Worm (Caenorhabditis elegans) whole organism, L3 larva: Measurements from ENCODE around the gene sto-5.

Experiments
- R02D3.7 ChIP-seq: fragments of 150-350 bp; optimal IDR thresholded peaks from 2 replicates; lab custom pipeline; 2014; ENCODE audit warnings: missing biosample characterization, missing genetic modification characterization
- ZK546.5 ChIP-seq: sonication (generic microtip); optimal IDR thresholded peaks from 2 replicates; lab custom pipeline; 2017; ENCODE audit warnings: missing biosample characterization, missing genetic modification characterization
- aly-2 ChIP-seq: fragments of 150-350 bp; optimal IDR thresholded peaks from 2 replicates; lab custom pipeline; 2014; ENCODE audit warnings: missing biosample characterization, missing genetic modification characterization
- ama-1 ChIP-seq: fragments of 150-350 bp; optimal IDR thresholded peaks from 2 replicates; lab custom pipeline; 2018
- ceh-16 ChIP-seq: sonication (generic microtip); optimal IDR thresholded peaks from 2 replicates; lab custom pipeline; 2017; ENCODE audit warnings: missing biosample characterization, missing genetic modification characterization
- ceh-28 ChIP-seq: fragments of 150-350 bp; optimal IDR thresholded peaks from 2 replicates; lab custom pipeline; 2014; ENCODE audit warnings: missing biosample characterization, missing genetic modification reagents, missing genetic modification characterization
- ceh-82 ChIP-seq: fragments of 150-350 bp; optimal IDR thresholded peaks from 2 replicates; lab custom pipeline; 2014; ENCODE audit warnings: missing biosample characterization, missing genetic modification characterization
- ceh-9 ChIP-seq: sonication (generic microtip); optimal IDR thresholded peaks from 2 replicates; lab custom pipeline; 2018; ENCODE audit warnings: missing biosample characterization, missing genetic modification characterization
- daf-12 ChIP-seq: fragments of 150-350 bp; optimal IDR thresholded peaks from 2 replicates; lab custom pipeline; 2014; ENCODE audit warnings: missing biosample characterization, missing genetic modification reagents, missing genetic modification characterization
- egl-27 ChIP-seq: sonication (generic microtip); optimal IDR thresholded peaks from 4 replicates; lab custom pipeline; 2017; ENCODE audit warnings: missing biosample characterization, missing genetic modification reagents, missing genetic modification characterization
- egl-5 ChIP-seq: fragments of 150-350 bp; optimal IDR thresholded peaks from 2 replicates; lab custom pipeline; 2017; ENCODE audit warnings: missing biosample characterization, missing genetic modification reagents, missing genetic modification characterization, inconsistent platforms
- elt-1 ChIP-seq: fragments of 150-350 bp; optimal IDR thresholded peaks from 2 replicates; lab custom pipeline; 2014; ENCODE audit warnings: missing biosample characterization, missing genetic modification characterization
- elt-2 ChIP-seq: sonication (generic microtip); optimal IDR thresholded peaks from 2 replicates; lab custom pipeline; 2016; ENCODE audit warnings: missing genetic modification reagents, mild to moderate bottlenecking, missing genetic modification characterization, missing compliant biosample characterization
- elt-3 ChIP-seq, 3 experiments: fragments of 150-350 bp in 1 of 3; sonication (generic microtip) in 2 of 3; optimal IDR thresholded peaks; 2 replicates in 2 of 3; 4 replicates in 1 of 3; lab custom pipeline; 2014 to 2017; ENCODE audit warnings: missing biosample characterization in 3 of 3, missing genetic modification characterization in 3 of 3
- eor-1 ChIP-seq, 2 experiments: fragments of 150-350 bp; optimal IDR thresholded peaks; 2 replicates each; lab custom pipeline; 2014 to 2018; ENCODE audit warnings: missing biosample characterization in 2 of 2, missing genetic modification characterization in 2 of 2
- fkh-10 ChIP-seq: sonication (generic microtip); optimal IDR thresholded peaks from 2 replicates; lab custom pipeline; 2017; ENCODE audit warnings: missing biosample characterization, missing genetic modification reagents, missing genetic modification characterization
- fkh-2 ChIP-seq: fragments of 150-350 bp; optimal IDR thresholded peaks from 2 replicates; lab custom pipeline; 2014; ENCODE audit warnings: missing biosample characterization, missing genetic modification reagents, missing genetic modification characterization
- fos-1 ChIP-seq: fragments of 150-350 bp; optimal IDR thresholded peaks from 2 replicates; lab custom pipeline; 2014; ENCODE audit warnings: missing biosample characterization, missing genetic modification characterization
- hmg-11 ChIP-seq: sonication (generic microtip); optimal IDR thresholded peaks from 2 replicates; lab custom pipeline; 2016; ENCODE audit warnings: missing genetic modification characterization, missing compliant biosample characterization
- jun-1 ChIP-seq: fragments of 150-350 bp; optimal IDR thresholded peaks from 2 replicates; lab custom pipeline; 2014; ENCODE audit warnings: missing biosample characterization, missing genetic modification reagents, missing genetic modification characterization
- lin-15B ChIP-seq: fragments of 150-350 bp; optimal IDR thresholded peaks from 2 replicates; lab custom pipeline; 2014; ENCODE audit warnings: missing biosample characterization, missing genetic modification characterization
- lin-39 ChIP-seq: fragments of 150-350 bp; optimal IDR thresholded peaks from 2 replicates; lab custom pipeline; 2018; ENCODE audit warnings: missing biosample characterization, missing genetic modification reagents, missing genetic modification characterization
- lsy-12 ChIP-seq: sonication (generic microtip); optimal IDR thresholded peaks from 2 replicates; lab custom pipeline; 2016; ENCODE audit warnings: mild to moderate bottlenecking, missing genetic modification characterization, missing compliant biosample characterization
- mdl-1 ChIP-seq: fragments of 150-350 bp; optimal IDR thresholded peaks from 2 replicates; lab custom pipeline; 2014; ENCODE audit warnings: missing biosample characterization, missing genetic modification characterization
- mml-1 ChIP-seq: fragments of 150-350 bp; sonication (generic microtip); optimal IDR thresholded peaks from 3 replicates; lab custom pipeline; 2014; ENCODE audit warnings: missing biosample characterization, missing genetic modification characterization
- nfya-1 ChIP-seq: sonication (generic microtip); optimal IDR thresholded peaks from 2 replicates; lab custom pipeline; 2017; ENCODE audit warnings: missing genetic modification characterization, mild to moderate bottlenecking, missing compliant biosample characterization, antibody characterized with exemption, moderate library complexity; ENCODE audit not compliant: insufficient read depth
- nhr-11 ChIP-seq: fragments of 150-350 bp; optimal IDR thresholded peaks from 2 replicates; lab custom pipeline; 2014; ENCODE audit warnings: missing biosample characterization, missing genetic modification characterization
- nhr-12 ChIP-seq: fragments of 150-350 bp; optimal IDR thresholded peaks from 2 replicates; lab custom pipeline; 2014; ENCODE audit warnings: missing biosample characterization, missing genetic modification characterization
- nhr-23 ChIP-seq: fragments of 150-350 bp; optimal IDR thresholded peaks from 2 replicates; lab custom pipeline; 2014; ENCODE audit warnings: missing biosample characterization, missing genetic modification reagents, missing genetic modification characterization
- nhr-237 ChIP-seq: fragments of 150-350 bp; optimal IDR thresholded peaks from 2 replicates; lab custom pipeline; 2014; ENCODE audit warnings: missing biosample characterization, missing genetic modification characterization
- nhr-25 ChIP-seq: sonication (generic microtip); optimal IDR thresholded peaks from 2 replicates; lab custom pipeline; 2017; ENCODE audit warnings: missing biosample characterization, missing genetic modification characterization
- nhr-28 ChIP-seq: fragments of 150-350 bp; optimal IDR thresholded peaks from 2 replicates; lab custom pipeline; 2014; ENCODE audit warnings: missing biosample characterization, missing genetic modification characterization
- nhr-43 ChIP-seq: sonication (generic microtip); optimal IDR thresholded peaks from 2 replicates; lab custom pipeline; 2016; ENCODE audit warnings: mild to moderate bottlenecking, missing genetic modification characterization, missing compliant biosample characterization; ENCODE audit not compliant: poor library complexity, severe bottlenecking
- nhr-67 ChIP-seq: fragments of 150-350 bp; optimal IDR thresholded peaks from 2 replicates; lab custom pipeline; 2014; ENCODE audit warnings: missing biosample characterization, missing genetic modification characterization
- nhr-76 ChIP-seq: fragments of 150-350 bp; sonication (generic microtip); optimal IDR thresholded peaks from 5 replicates; lab custom pipeline; 2014; ENCODE audit warnings: missing biosample characterization, missing genetic modification characterization
- nhr-77 ChIP-seq: fragments of 150-350 bp; optimal IDR thresholded peaks from 2 replicates; lab custom pipeline; 2014; ENCODE audit warnings: missing biosample characterization, missing genetic modification characterization
- pha-4 ChIP-seq: fragments of 150-350 bp; optimal IDR thresholded peaks from 2 replicates; lab custom pipeline; 2014; ENCODE audit warnings: missing biosample characterization, missing genetic modification reagents, missing genetic modification characterization
- pqm-1 ChIP-seq: fragments of 150-350 bp; optimal IDR thresholded peaks from 2 replicates; lab custom pipeline; 2017; ENCODE audit warnings: missing biosample characterization, missing genetic modification characterization, inconsistent platforms
- sea-2 ChIP-seq: fragments of 150-350 bp; sonication (generic microtip); optimal IDR thresholded peaks from 4 replicates; lab custom pipeline; 2014; ENCODE audit warnings: missing biosample characterization, missing genetic modification reagents, missing genetic modification characterization
- skn-1 ChIP-seq: fragments of 150-350 bp; optimal IDR thresholded peaks from 2 replicates; lab custom pipeline; 2014; ENCODE audit warnings: missing biosample characterization, missing genetic modification characterization
- snpc-4 ChIP-seq: fragments of 150-350 bp; optimal IDR thresholded peaks from 2 replicates; lab custom pipeline; 2014; ENCODE audit warnings: missing biosample characterization, missing genetic modification characterization
- tbx-2 ChIP-seq: sonication (generic microtip); optimal IDR thresholded peaks from 2 replicates; lab custom pipeline; 2016; ENCODE audit warnings: mild to moderate bottlenecking, missing genetic modification characterization, missing compliant biosample characterization
- unc-39 ChIP-seq: sonication (generic microtip); optimal IDR thresholded peaks from 4 replicates; lab custom pipeline; 2017; ENCODE audit warnings: missing biosample characterization, missing genetic modification characterization
- unc-62 ChIP-seq: fragments of 150-350 bp; sonication (generic microtip); optimal IDR thresholded peaks from 4 replicates; lab custom pipeline; 2014; ENCODE audit warnings: missing biosample characterization, missing genetic modification reagents, missing genetic modification characterization
- zag-1 ChIP-seq: fragments of 150-350 bp; optimal IDR thresholded peaks from 2 replicates; lab custom pipeline; 2014; ENCODE audit warnings: missing biosample characterization, missing genetic modification characterization
- ztf-11 ChIP-seq: fragments of 150-350 bp; optimal IDR thresholded peaks from 2 replicates; lab custom pipeline; 2014; ENCODE audit warnings: missing biosample characterization, missing genetic modification characterization
- ztf-4 ChIP-seq: fragments of 150-350 bp; optimal IDR thresholded peaks from 2 replicates; lab custom pipeline; 2014; ENCODE audit warnings: missing biosample characterization, missing genetic modification characterization

sto-5 gene

DNA sequence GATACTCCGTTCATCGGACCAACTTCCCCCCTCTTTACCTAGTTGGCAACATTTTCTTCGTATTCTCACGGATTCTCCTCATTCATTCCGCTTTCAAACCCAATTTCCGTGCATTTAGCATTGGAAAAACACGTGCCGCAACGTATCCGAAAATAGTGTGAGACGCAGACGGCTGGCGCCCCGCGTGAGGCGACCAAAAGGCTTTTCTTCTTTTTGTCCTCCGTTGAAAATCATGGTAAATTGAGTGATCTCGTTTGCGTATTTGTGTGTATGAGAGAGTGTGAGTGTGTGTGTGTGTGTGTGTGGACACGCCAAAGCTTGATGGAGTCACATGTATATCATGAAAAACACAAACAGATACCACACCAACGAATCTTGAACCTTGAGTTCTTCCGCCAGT lies 28.4 kb downstream of the sto-5 start:
- TF ChIP-seq fos-1 (tag; lab: Kevin White, UChicago) (no peak), zag-1 (tag; lab: Kevin White, UChicago) (no peak), lin-15B (tag; lab: Kevin White, UChicago) (peak; percentile 53), R02D3.7 (tag; lab: Kevin White, UChicago) (no peak), ceh-16 (tag; lab: Kevin White, UChicago) (no peak), nhr-67 (tag; lab: Kevin White, UChicago) (no peak), nhr-76 (tag; lab: Kevin White, UChicago) (no peak), daf-12 (tag; lab: Kevin White, UChicago) (no peak), skn-1 (tag; lab: Kevin White, UChicago) (peak; percentile 53), lin-39 (tag; lab: Kevin White, UChicago) (peak; percentile 67), nhr-23 (tag; lab: Kevin White, UChicago) (peak; percentile 90), ZK546.5 (no peak), eor-1 (tag; optimal IDR thresholded peaks at IDR 0.05; lab: Kevin White, UChicago) (no peak), elt-1 (tag; lab: Kevin White, UChicago) (peak; percentile 62), tbx-2 (tag; lab: Kevin White, UChicago) (peak; percentile 46), ztf-11 (tag; lab: Kevin White, UChicago) (no peak), nhr-12 (tag; lab: Kevin White, UChicago) (no peak), mdl-1 (tag; lab: Kevin White, UChicago) (peak; percentile 97), nfya-1 (tag; lab: Kevin White, UChicago) (peak; percentile 89), nhr-11 (peak; percentile 82), nhr-25 (tag; lab: Kevin White, UChicago) (peak; percentile 95), egl-5 (peak; percentile 96), fkh-10 (GFP tag; lab: Kevin White, UChicago) (peak; percentile 97), nhr-43 (tag; lab: Kevin White, UChicago) (peak; percentile 91), elt-3 (tag; optimal IDR thresholded peaks at IDR 0.05; lab: Kevin White, UChicago) (no peak), unc-39 (no peak), lsy-12 (peak; percentile 85), elt-2 (tag; lab: Kevin White, UChicago) (peak; percentile 77), ceh-9 (no peak), aly-2 (tag; lab: Kevin White, UChicago) (no peak), ceh-82 (tag; lab: Kevin White, UChicago) (no peak), pha-4 (tag; lab: Kevin White, UChicago) (peak; percentile 88), hmg-11 (tag; lab: Kevin White, UChicago) (peak; percentile 72), egl-27 (tag; lab: Kevin White, UChicago) (no peak), ztf-4 (tag; lab: Kevin White, UChicago) (peak; percentile 15), unc-62 (GFP tag; lab: Kevin White, UChicago) (peak; percentile 66), fkh-2 (tag; lab: Kevin White, UChicago) (no peak), sea-2 (GFP tag; lab: Kevin White, UChicago) (peak; percentile 11), nhr-237 (tag; lab: Kevin White, UChicago) (no peak), snpc-4 (tag; lab: Kevin White, UChicago) (peak; percentile 49), nhr-28 (no peak), ceh-28 (tag; lab: Kevin White, UChicago) (peak; percentile 73), nhr-77 (no peak), jun-1 (tag; lab: Kevin White, UChicago) (peak; percentile 92), ama-1 (lab: Kevin White, UChicago) (peak; percentile 74), pqm-1 (tag; lab: Kevin White, UChicago) (peak; percentile 84), mml-1 (tag; lab: Kevin White, UChicago) (peak; percentile 66)
